Fruit fly (Drosophila melanogaster): ENCODE measurements around the gene CG32264.

The CG32264 gene

dm6 chr3L:3791043-3791682 is 15.1 kb downstream of the CG32264 start (continued):
- TF ChIP-seq bsh (GFP tag; optimal IDR thresholded peaks at IDR 0.05): peak in 1 of 2 experiments; percentile 1
- no peak for TF ChIP-seq Dfd (GFP tag; optimal IDR thresholded peaks at IDR 0.05)
- no peak for TF ChIP-seq CG2875 (GFP tag; optimal IDR thresholded peaks at IDR 0.05)
- TF ChIP-seq en (GFP tag; optimal IDR thresholded peaks at IDR 0.05): no peak
- TF ChIP-seq her (GFP tag; optimal IDR thresholded peaks at IDR 0.05): no peak
- no peak for TF ChIP-seq dpn (GFP tag; optimal IDR thresholded peaks at IDR 0.05)
- TF ChIP-seq CG9876 (GFP tag; optimal IDR thresholded peaks at IDR 0.05): no peak
- no peak for TF ChIP-seq Pdp1 (GFP tag; optimal IDR thresholded peaks at IDR 0.05)
- no peak for TF ChIP-seq Trl (optimal IDR thresholded peaks at IDR 0.05)
- no peak for TF ChIP-seq Trl (GFP tag; optimal IDR thresholded peaks at IDR 0.05)
- no peak for TF ChIP-seq Atf3 (GFP tag; optimal IDR thresholded peaks at IDR 0.05)
- TF ChIP-seq Dip3 (GFP tag; optimal IDR thresholded peaks at IDR 0.05): no peak
- TF ChIP-seq run (tag; optimal IDR thresholded peaks at IDR 0.05): no peak
- TF ChIP-seq unpg (GFP tag; optimal IDR thresholded peaks at IDR 0.05): peak; percentile 12
- peak; percentile 46 for TF ChIP-seq grau (tag; optimal IDR thresholded peaks at IDR 0.05)
- peak in 1 of 2 experiments; percentile 8 for TF ChIP-seq Hr51 (GFP tag; optimal IDR thresholded peaks at IDR 0.05)
- TF ChIP-seq Mrtf (GFP tag; IDR thresholded peaks at IDR 0.05): 0 out of 3 replicates have a peak, but pooled peaks have one; percentile 42
- TF ChIP-seq Hr39 (optimal IDR thresholded peaks at IDR 0.05): no peak
- TF ChIP-seq ci (GFP tag; IDR thresholded peaks at IDR 0.05): no peak
- no peak for TF ChIP-seq aop (GFP tag; IDR thresholded peaks at IDR 0.05)
- TF ChIP-seq CG12104 (GFP tag; optimal IDR thresholded peaks at IDR 0.05): no peak
- peak; percentile 38 for TF ChIP-seq CG8388 (GFP tag; optimal IDR thresholded peaks at IDR 0.05)
- no peak for TF ChIP-seq lbe (GFP tag; optimal IDR thresholded peaks at IDR 0.05)
- no peak for TF ChIP-seq hkb (optimal IDR thresholded peaks at IDR 0.05)
- TF ChIP-seq hkb (GFP tag; IDR thresholded peaks at IDR 0.05): no peak
- no peak for TF ChIP-seq CG13424 (tag; optimal IDR thresholded peaks at IDR 0.05)
- TF ChIP-seq CG11504 (tag; optimal IDR thresholded peaks at IDR 0.05): peak; percentile 8
- no peak for TF ChIP-seq vfl (GFP tag; optimal IDR thresholded peaks at IDR 0.05)
- no peak for TF ChIP-seq CG1832 (GFP tag; optimal IDR thresholded peaks at IDR 0.05)
- TF ChIP-seq BEAF-32 (GFP tag; optimal IDR thresholded peaks at IDR 0.05): no peak
- no peak for TF ChIP-seq Nf-YB (GFP tag; optimal IDR thresholded peaks at IDR 0.05)
- no peak for TF ChIP-seq CG31224 (GFP tag; IDR thresholded peaks at IDR 0.05)

DNA sequence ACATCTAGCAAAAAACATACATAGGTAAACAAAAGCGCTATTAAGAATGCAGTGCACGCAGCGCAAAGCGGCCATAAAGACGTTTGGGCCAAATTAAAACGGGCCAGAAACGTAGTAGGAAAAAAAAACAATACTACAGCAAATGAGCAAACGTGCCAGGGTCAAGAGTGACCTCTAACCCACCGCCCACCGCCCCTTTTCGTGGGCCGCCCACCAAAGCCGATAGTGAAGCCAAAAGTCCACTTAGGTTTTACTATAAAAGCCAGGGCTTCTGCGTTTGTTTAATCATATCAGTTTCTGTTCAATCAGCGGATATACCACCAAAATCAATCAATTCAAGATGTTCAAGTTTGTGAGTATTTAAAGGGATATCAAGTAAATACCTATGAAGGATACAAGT is 15.8 kb downstream of the CG32264 start, which contains the start of gene CG32266:
Gene CG32266 (plus strand): TSS at position 301 of the 400 bp plus-strand sequence.
- no peak for TF ChIP-seq pita (GFP tag; optimal IDR thresholded peaks at IDR 0.05)
- no peak for TF ChIP-seq CG2889 (GFP tag; IDR thresholded peaks at IDR 0.05)
- TF ChIP-seq pum (GFP tag; optimal IDR thresholded peaks at IDR 0.05): no peak
- no peak for TF ChIP-seq Meics (GFP tag; optimal IDR thresholded peaks at IDR 0.05)
- TF ChIP-seq Hr78 (GFP tag; optimal IDR thresholded peaks at IDR 0.05): peak in 1 of 2 experiments; percentile 69
- no peak for TF ChIP-seq Stat92E (GFP tag; optimal IDR thresholded peaks at IDR 0.05)
